Fruit fly (Drosophila melanogaster) whole organism: Measurements from ENCODE around the gene CtsF.

ENCODE experiments used
- EcR ChIP-seq, 2 experiments: fragments of >200 bp; optimal IDR thresholded peaks; 2 replicates each; lab custom pipeline; 2017; ENCODE audit warnings: missing biosample characterization in 2 of 2, missing genetic modification characterization in 2 of 2, missing genetic modification reagents in 2 of 2
- pan ChIP-seq: fragments of >200 bp; optimal IDR thresholded peaks from 2 replicates; lab custom pipeline; 2017

DNA sequence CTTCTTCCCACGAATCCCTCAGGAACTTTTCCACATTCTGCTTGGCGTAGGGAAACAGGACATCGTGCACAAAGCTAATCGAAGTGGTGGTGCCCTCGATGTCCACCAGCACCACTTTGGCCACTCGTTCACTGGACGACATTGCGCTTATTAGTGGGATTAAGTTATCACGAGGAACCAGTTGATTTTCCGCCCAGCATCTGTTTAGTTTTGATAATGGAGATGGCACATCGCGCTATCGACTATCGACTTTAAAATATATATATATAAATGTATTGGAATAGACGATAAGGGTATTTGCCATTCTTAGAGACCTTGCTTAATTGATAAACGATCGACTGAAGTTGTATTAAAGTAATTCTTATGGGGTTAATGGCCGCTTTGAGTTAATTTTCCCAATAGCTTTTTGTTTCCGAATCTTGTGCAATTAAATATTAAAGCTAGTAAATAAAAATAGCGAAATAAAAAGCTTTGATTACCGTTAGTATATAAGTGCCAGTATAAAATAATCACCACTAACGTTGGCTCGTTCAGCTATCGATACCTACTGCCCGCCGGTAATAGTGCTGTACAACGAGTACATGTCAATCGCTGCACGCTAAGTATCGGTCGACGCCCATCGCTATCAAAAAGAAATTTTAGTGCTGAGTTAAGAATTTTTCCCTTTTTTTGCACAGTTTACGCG lies 5.1 kb upstream of the CtsF start, which contains the start of the genes Enoph and Hph:
- TF ChIP-seq pan (lab: Kevin White, UChicago) (no peak), EcR (GFP tag; optimal IDR thresholded peaks at IDR 0.05; lab: Kevin White, UChicago) (no peak)
